ENCODE assay signal across 2 fruit fly cellular contexts in the genomic region with DNA sequence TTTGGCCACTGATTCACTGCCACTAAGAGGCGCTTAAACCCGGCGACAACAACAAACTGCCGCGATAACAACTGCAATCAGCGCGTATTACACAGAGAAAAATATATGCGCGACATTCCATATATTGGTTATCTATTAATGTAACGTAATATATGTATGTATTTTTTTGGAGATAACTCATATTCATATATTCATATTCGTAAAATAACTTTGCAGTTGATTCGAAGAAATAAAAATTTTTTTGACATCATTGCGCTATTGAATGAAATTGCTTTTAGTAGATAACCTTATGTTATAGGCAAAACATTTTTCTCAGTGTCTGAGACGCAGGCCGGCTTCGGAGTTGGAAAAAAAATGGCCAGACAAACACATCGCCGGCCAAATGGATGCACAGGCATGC.
A peak's percentile ranks its signal among the peaks of the same experiment; 100 is the strongest.
TF ChIP-seq lines count a peak whose summit lies in the region.

No protein-coding gene starts in this region.

TF ChIP-seq in whole organism, embryonic, 481 proteins besides CTCF, POLR2A, EP300 and RAD21 (continued from another document and continues in another):
- TF ChIP-seq unpg (GFP tag; optimal IDR thresholded peaks at IDR 0.05; lab: Kevin White, UChicago) (peak; percentile 23), mirr (GFP tag; optimal IDR thresholded peaks at IDR 0.05; lab: Kevin White, UChicago) (no peak), unc-4 (GFP tag; IDR thresholded peaks at IDR 0.05; lab: Robert Waterston, UW; ENCODE audit: partially characterized antibody) (no peak), CG10274 (GFP tag; optimal IDR thresholded peaks at IDR 0.05; lab: Kevin White, UChicago) (no peak), CG10209 (GFP tag; optimal IDR thresholded peaks at IDR 0.05; lab: Kevin White, UChicago) (peak; percentile 7), PHDP (tag; optimal IDR thresholded peaks at IDR 0.05; lab: Kevin White, UChicago) (peak; percentile 27), tin (GFP tag; optimal IDR thresholded peaks at IDR 0.05; lab: Kevin White, UChicago) (no peak), z (GFP tag; IDR thresholded peaks at IDR 0.05; lab: Robert Waterston, UW) (no peak), bsh (GFP tag; optimal IDR thresholded peaks at IDR 0.05; lab: Kevin White, UChicago) (no peak), HLH4C (GFP tag; IDR thresholded peaks at IDR 0.05; lab: Robert Waterston, UW; ENCODE audit: partially characterized antibody) (no peak), tup (GFP tag; optimal IDR thresholded peaks at IDR 0.05; lab: Kevin White, UChicago) (no peak), CG7786 (GFP tag; optimal IDR thresholded peaks at IDR 0.05; lab: Kevin White, UChicago) (no peak), Dbx (GFP tag; IDR thresholded peaks at IDR 0.05; lab: Robert Waterston, UW) (no peak), yki (optimal IDR thresholded peaks at IDR 0.05; lab: Kevin White, UChicago) (no peak), lmd (GFP tag; IDR thresholded peaks at IDR 0.05; lab: Robert Waterston, UW) (peak; percentile 8; the same call in 1 of the 2 replicates), CG13424 (tag; optimal IDR thresholded peaks at IDR 0.05; lab: Kevin White, UChicago) (peak; percentile 28), CG15269 (tag; optimal IDR thresholded peaks at IDR 0.05; lab: Kevin White, UChicago) (peak; percentile 26), inv (GFP tag; IDR thresholded peaks at IDR 0.05; lab: Robert Waterston, UW; ENCODE audit: partially characterized antibody) (no peak), prd (optimal IDR thresholded peaks at IDR 0.05; lab: Kevin White, UChicago) (no peak), prd (GFP tag; IDR thresholded peaks at IDR 0.05; lab: Robert Waterston, UW) (0 out of 3 replicates have a peak, but pooled peaks have one; percentile 33), CG6813 (GFP tag; optimal IDR thresholded peaks at IDR 0.05; lab: Kevin White, UChicago) (no peak), MESR4 (GFP tag; optimal IDR thresholded peaks at IDR 0.05; lab: Kevin White, UChicago) (no peak), CG31441 (GFP tag; IDR thresholded peaks at IDR 0.05; lab: Robert Waterston, UW) (peak; percentile 34; the same call in 1 of the 2 replicates), CG7839 (tag; optimal IDR thresholded peaks at IDR 0.05; lab: Kevin White, UChicago) (peak; percentile 25), CG30403 (GFP tag; optimal IDR thresholded peaks at IDR 0.05; lab: Kevin White, UChicago) (peak; percentile 5), grau (tag; optimal IDR thresholded peaks at IDR 0.05; lab: Kevin White, UChicago) (peak; percentile 24), lbe (GFP tag; optimal IDR thresholded peaks at IDR 0.05; lab: Kevin White, UChicago) (no peak), maf-S (GFP tag; optimal IDR thresholded peaks at IDR 0.05; lab: Kevin White, UChicago) (no peak), CG2678 (tag; optimal IDR thresholded peaks at IDR 0.05; lab: Kevin White, UChicago) (peak; percentile 49), dysf (GFP tag; IDR thresholded peaks at IDR 0.05; lab: Robert Waterston, UW) (peak; percentile 45; the same call in 2 of the 3 replicates), ind (GFP tag; optimal IDR thresholded peaks at IDR 0.05; lab: Kevin White, UChicago) (peak; percentile 14), nmo (GFP tag; optimal IDR thresholded peaks at IDR 0.05; lab: Kevin White, UChicago) (peak; percentile 20), CG7987 (GFP tag; optimal IDR thresholded peaks at IDR 0.05; lab: Kevin White, UChicago) (no peak), ewg (GFP tag; optimal IDR thresholded peaks at IDR 0.05; lab: Kevin White, UChicago) (no peak), mld (GFP tag; IDR thresholded peaks at IDR 0.05; lab: Robert Waterston, UW; ENCODE audit: partially characterized antibody) (no peak), bcd (GFP tag; optimal IDR thresholded peaks at IDR 0.05; lab: Kevin White, UChicago) (peak; percentile 16), fd96Cb (tag; optimal IDR thresholded peaks at IDR 0.05; lab: Kevin White, UChicago) (peak; percentile 38), CG10565 (GFP tag; optimal IDR thresholded peaks at IDR 0.05; lab: Kevin White, UChicago) (no peak), Hr51 (GFP tag; optimal IDR thresholded peaks at IDR 0.05; lab: Kevin White, UChicago) (peak in 1 of 2 experiments; percentile 51), Sin3A (optimal IDR thresholded peaks at IDR 0.05; lab: Kevin White, UChicago) (no peak), Ptx1 (GFP tag; IDR thresholded peaks at IDR 0.05; lab: Robert Waterston, UW) (0 out of 2 replicates have a peak, but pooled peaks have one; percentile 35), sens (GFP tag; lab: Kevin White, UChicago) (peak; percentile 80), CG11504 (tag; optimal IDR thresholded peaks at IDR 0.05; lab: Kevin White, UChicago) (peak; percentile 61), Bdp1 (GFP tag; optimal IDR thresholded peaks at IDR 0.05; lab: Kevin White, UChicago) (no peak), hkb (optimal IDR thresholded peaks at IDR 0.05; lab: Kevin White, UChicago) (no peak), hkb (GFP tag; IDR thresholded peaks at IDR 0.05; lab: Robert Waterston, UW) (0 out of 2 replicates have a peak, but pooled peaks have one; percentile 16), CG12659 (GFP tag; optimal IDR thresholded peaks at IDR 0.05; lab: Kevin White, UChicago) (peak; percentile 16), Med (GFP tag; lab: Kevin White, UChicago) (peak; percentile 64), Sox102F (GFP tag; optimal IDR thresholded peaks at IDR 0.05; lab: Kevin White, UChicago) (peak; percentile 30), Taf1 (GFP tag; IDR thresholded peaks at IDR 0.05; lab: Robert Waterston, UW) (no peak), CG10979 (tag; optimal IDR thresholded peaks at IDR 0.05; lab: Kevin White, UChicago) (peak; percentile 4), CG11093 (GFP tag; IDR thresholded peaks at IDR 0.05; lab: Robert Waterston, UW) (0 out of 3 replicates have a peak, but pooled peaks have one; percentile 35), CG17359 (tag; optimal IDR thresholded peaks at IDR 0.05; lab: Kevin White, UChicago) (peak; percentile 32), Ada2b (GFP tag; IDR thresholded peaks at IDR 0.05; lab: Robert Waterston, UW) (0 out of 2 replicates have a peak, but pooled peaks have one; percentile 12), dmrt99B (tag; optimal IDR thresholded peaks at IDR 0.05; lab: Kevin White, UChicago) (peak; percentile 52), CG1529 (GFP tag; optimal IDR thresholded peaks at IDR 0.05; lab: Kevin White, UChicago) (no peak), Gsc (GFP tag; IDR thresholded peaks at IDR 0.05; lab: Robert Waterston, UW) (no peak), sens-2 (GFP tag; IDR thresholded peaks at IDR 0.05; lab: Robert Waterston, UW) (no peak), Rfx (GFP tag; IDR thresholded peaks at IDR 0.05; lab: Robert Waterston, UW) (0 out of 2 replicates have a peak, but pooled peaks have one; percentile 10), cas (GFP tag; IDR thresholded peaks at IDR 0.05; lab: Robert Waterston, UW) (no peak), Blimp-1 (GFP tag; optimal IDR thresholded peaks at IDR 0.05; lab: Kevin White, UChicago) (peak; percentile 3), usp (GFP tag; optimal IDR thresholded peaks at IDR 0.05; lab: Kevin White, UChicago) (no peak), CG2875 (GFP tag; optimal IDR thresholded peaks at IDR 0.05; lab: Kevin White, UChicago) (no peak)

TF ChIP-seq in whole organism, prepupa, 60 proteins besides CTCF, POLR2A, EP300 and RAD21 (continued from another document):
- TF ChIP-seq eg (GFP tag; IDR thresholded peaks at IDR 0.05; lab: Robert Waterston, UW) (peak; percentile 79), CG16779 (tag; optimal IDR thresholded peaks at IDR 0.05; lab: Kevin White, UChicago) (no peak), CG11294 (GFP tag; IDR thresholded peaks at IDR 0.05; lab: Robert Waterston, UW) (peak; percentile 22; the same call in 1 of the 2 replicates), dsx (GFP tag; optimal IDR thresholded peaks at IDR 0.05; lab: Kevin White, UChicago; ENCODE audit: poor library complexity, severe bottlenecking) (peak; percentile 30), CG8319 (GFP tag; optimal IDR thresholded peaks at IDR 0.05; lab: Kevin White, UChicago) (no peak), Hr4 (GFP tag; optimal IDR thresholded peaks at IDR 0.05; lab: Kevin White, UChicago) (peak; percentile 84), CG11762 (GFP tag; optimal IDR thresholded peaks at IDR 0.05; lab: Kevin White, UChicago; ENCODE audit: insufficient read depth) (no peak), CG34406 (GFP tag; optimal IDR thresholded peaks at IDR 0.05; lab: Kevin White, UChicago) (peak; percentile 39), net (GFP tag; optimal IDR thresholded peaks at IDR 0.05; lab: Kevin White, UChicago) (peak; percentile 57), Eip93F (GFP tag; optimal IDR thresholded peaks at IDR 0.05; lab: Kevin White, UChicago) (no peak), Eip78C (GFP tag; lab: Kevin White, UChicago) (peak; percentile 85), Sox15 (GFP tag; optimal IDR thresholded peaks at IDR 0.05; lab: Kevin White, UChicago) (peak; percentile 19), CG6854 (GFP tag; optimal IDR thresholded peaks at IDR 0.05; lab: Kevin White, UChicago) (no peak), pdm3 (GFP tag; optimal IDR thresholded peaks at IDR 0.05; lab: Kevin White, UChicago) (peak; percentile 64), CG10669 (GFP tag; optimal IDR thresholded peaks at IDR 0.05; lab: Kevin White, UChicago) (peak; percentile 13), fkh (GFP tag; optimal IDR thresholded peaks at IDR 0.05; lab: Kevin White, UChicago) (no peak), esn (GFP tag; optimal IDR thresholded peaks at IDR 0.05; lab: Kevin White, UChicago) (peak; percentile 47), ss (GFP tag; optimal IDR thresholded peaks at IDR 0.05; lab: Kevin White, UChicago) (peak in 1 of 2 experiments; percentile 8), Hr39 (GFP tag; optimal IDR thresholded peaks at IDR 0.05; lab: Kevin White, UChicago) (peak; percentile 47), CG15336 (GFP tag; IDR thresholded peaks at IDR 0.05; lab: Robert Waterston, UW) (peak; percentile 76), CG6163 (GFP tag; IDR thresholded peaks at IDR 0.05; lab: Robert Waterston, UW) (peak; percentile 55; the same call in 2 of the 3 replicates), vri (GFP tag; optimal IDR thresholded peaks at IDR 0.05; lab: Kevin White, UChicago) (no peak), CG8119 (GFP tag; IDR thresholded peaks at IDR 0.05; lab: Robert Waterston, UW) (peak; percentile 76), OdsH (GFP tag; optimal IDR thresholded peaks at IDR 0.05; lab: Kevin White, UChicago) (peak; percentile 54), svp (GFP tag; lab: Kevin White, UChicago) (peak; percentile 73), Ets21C (GFP tag; optimal IDR thresholded peaks at IDR 0.05; lab: Kevin White, UChicago) (no peak), Lpt (GFP tag; optimal IDR thresholded peaks at IDR 0.05; lab: Kevin White, UChicago) (peak; percentile 23), CG3032 (tag; optimal IDR thresholded peaks at IDR 0.05; lab: Kevin White, UChicago) (peak; percentile 31), Hr38 (GFP tag; optimal IDR thresholded peaks at IDR 0.05; lab: Kevin White, UChicago) (no peak), CG9139 (GFP tag; optimal IDR thresholded peaks at IDR 0.05; lab: Kevin White, UChicago) (no peak), CG31627 (GFP tag; optimal IDR thresholded peaks at IDR 0.05; lab: Kevin White, UChicago) (peak; percentile 56), fd85E (GFP tag; optimal IDR thresholded peaks at IDR 0.05; lab: Kevin White, UChicago) (no peak), salr (GFP tag; optimal IDR thresholded peaks at IDR 0.05; lab: Kevin White, UChicago) (peak in 1 of 2 experiments; percentile 34), cyc (GFP tag; optimal IDR thresholded peaks at IDR 0.05; lab: Kevin White, UChicago) (peak; percentile 21), CG8632 (GFP tag; optimal IDR thresholded peaks at IDR 0.05; lab: Kevin White, UChicago) (peak; percentile 11), Gug (GFP tag; IDR thresholded peaks at IDR 0.05; lab: Robert Waterston, UW) (peak; percentile 21; the same call in 1 of the 2 replicates), Eip75B (GFP tag; optimal IDR thresholded peaks at IDR 0.05; lab: Kevin White, UChicago) (peak; percentile 38), CG10631 (GFP tag; optimal IDR thresholded peaks at IDR 0.05; lab: Kevin White, UChicago) (peak; percentile 53)
